Fruit fly (Drosophila melanogaster): ENCODE data around the gene CG5645.

- no peak for TF ChIP-seq CG4496 (GFP tag; IDR thresholded peaks at IDR 0.05)
- TF ChIP-seq CG34367 (tag; optimal IDR thresholded peaks at IDR 0.05): no peak
- TF ChIP-seq rn (GFP tag; IDR thresholded peaks at IDR 0.05): no peak
- no peak for TF ChIP-seq EcR (GFP tag; optimal IDR thresholded peaks at IDR 0.05)
- TF ChIP-seq fd96Ca (GFP tag; IDR thresholded peaks at IDR 0.05): no peak
- no peak for TF ChIP-seq CG12605 (GFP tag; IDR thresholded peaks at IDR 0.05)
- no peak for TF ChIP-seq Pif1A (GFP tag; optimal IDR thresholded peaks at IDR 0.05)
- TF ChIP-seq CG9948 (tag; optimal IDR thresholded peaks at IDR 0.05): no peak
- TF ChIP-seq Snoo (tag; optimal IDR thresholded peaks at IDR 0.05): no peak
- no peak for TF ChIP-seq CG10348 (GFP tag; IDR thresholded peaks at IDR 0.05)
- no peak for TF ChIP-seq CG32121 (GFP tag; IDR thresholded peaks at IDR 0.05)
- TF ChIP-seq CG15710 (tag; optimal IDR thresholded peaks at IDR 0.05): no peak
- TF ChIP-seq CG14655 (GFP tag; optimal IDR thresholded peaks at IDR 0.05): no peak
These were observed 10.5 kb upstream of the CG5645 start for dm6 chr3L:12146970-12147369.
